Fruit fly (Drosophila melanogaster): ENCODE results near the gene sl.

sl gene

dm6 chrX:16405209-16405608 is 55.1 kb downstream of the sl start, which contains the start of gene CG4301:
Gene CG4301 (plus strand): TSS chrX:16405509.
- no peak for TF ChIP-seq CG8478 (optimal IDR thresholded peaks at IDR 0.05)
- TF ChIP-seq pan (optimal IDR thresholded peaks at IDR 0.05): no peak
- no peak for TF ChIP-seq Dll (optimal IDR thresholded peaks at IDR 0.05)
- TF ChIP-seq usp (GFP tag; optimal IDR thresholded peaks at IDR 0.05): no peak
- no peak for TF ChIP-seq EcR (GFP tag; optimal IDR thresholded peaks at IDR 0.05)
- no peak for TF ChIP-seq psq (optimal IDR thresholded peaks at IDR 0.05)

DNA sequence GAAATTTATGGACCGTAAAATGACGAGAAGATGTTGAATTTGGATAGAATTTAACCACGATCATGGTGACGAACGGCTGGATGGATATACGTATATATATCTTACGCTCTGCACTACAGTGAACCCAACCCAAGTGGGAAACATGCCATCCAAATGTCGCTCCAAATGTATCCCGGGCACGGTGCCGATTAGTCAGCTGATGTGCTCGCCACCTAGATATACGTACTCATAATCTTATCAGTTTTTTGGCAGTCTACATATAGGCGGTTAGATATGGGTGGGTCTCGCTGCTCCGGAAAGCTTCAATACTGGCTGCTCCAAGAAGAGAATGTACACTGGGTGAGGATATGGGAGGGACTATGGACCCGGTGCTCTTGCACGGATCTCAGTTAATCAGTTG is 56.0 kb downstream of the sl start:
- no peak for TF ChIP-seq Dll (optimal IDR thresholded peaks at IDR 0.05)
- TF ChIP-seq EcR (GFP tag; optimal IDR thresholded peaks at IDR 0.05): no peak

Measured in whole organism.